Fruit fly (Drosophila melanogaster) whole organism, adult: ENCODE data around the gene CG14657.

Experiments
- CG11617 ChIP-seq: fragments of 200-800 bp; sonication (Bioruptor generic); optimal IDR thresholded peaks from 2 replicates; lab custom pipeline; 2017; ENCODE audit warnings: mild to moderate bottlenecking, missing biosample characterization, missing genetic modification reagents, missing genetic modification characterization
- CG12768 ChIP-seq: fragments of 200-800 bp; sonication (Bioruptor generic); optimal IDR thresholded peaks from 2 replicates; lab custom pipeline; 2017; ENCODE audit warnings: missing biosample characterization, missing genetic modification characterization, mild to moderate bottlenecking, moderate library complexity, missing genetic modification reagents
- CG14711 ChIP-seq: fragments of 200-800 bp; sonication (Bioruptor generic); optimal IDR thresholded peaks from 2 replicates; lab custom pipeline; 2018; ENCODE audit warnings: missing biosample characterization, mild to moderate bottlenecking, missing genetic modification characterization, moderate library complexity
- CG1620 ChIP-seq: fragments of 200-800 bp; sonication (Bioruptor generic); optimal IDR thresholded peaks from 2 replicates; lab custom pipeline; 2016; ENCODE audit warnings: missing biosample characterization, missing genetic modification characterization
- CG33017 ChIP-seq: fragments of 200-800 bp; sonication (Bioruptor generic); optimal IDR thresholded peaks from 2 replicates; lab custom pipeline; 2018; ENCODE audit warnings: missing biosample characterization, mild to moderate bottlenecking, missing genetic modification characterization, moderate library complexity
- CG5204 ChIP-seq: fragments of 200-800 bp; sonication (Bioruptor generic); optimal IDR thresholded peaks from 2 replicates; lab custom pipeline; 2016; ENCODE audit warnings: missing biosample characterization, missing genetic modification characterization
- CG7045 ChIP-seq: fragments of 200-800 bp; sonication (Bioruptor generic); optimal IDR thresholded peaks from 2 replicates; lab custom pipeline; 2017; ENCODE audit warnings: missing biosample characterization, mild to moderate bottlenecking, missing genetic modification characterization
- CG7101 ChIP-seq: fragments of 200-800 bp; sonication (Bioruptor generic); optimal IDR thresholded peaks from 2 replicates; lab custom pipeline; 2018; ENCODE audit warnings: missing biosample characterization, mild to moderate bottlenecking, missing genetic modification characterization, moderate library complexity
- Clk ChIP-seq: fragments of 200-800 bp; sonication (Bioruptor generic); optimal IDR thresholded peaks from 2 replicates; lab custom pipeline; 2017; ENCODE audit warnings: missing biosample characterization, missing genetic modification characterization
- Crg-1 ChIP-seq: fragments of 200-800 bp; sonication (Bioruptor generic); optimal IDR thresholded peaks from 2 replicates; lab custom pipeline; 2016; ENCODE audit warnings: missing biosample characterization, missing genetic modification characterization
- Hr96 ChIP-seq: fragments of 200-800 bp; sonication (Bioruptor generic); optimal IDR thresholded peaks from 2 replicates; lab custom pipeline; 2016; ENCODE audit warnings: missing biosample characterization, missing genetic modification characterization
- Mnt ChIP-seq: fragments of 200-800 bp; sonication (Bioruptor generic); optimal IDR thresholded peaks from 2 replicates; lab custom pipeline; 2016; ENCODE audit warnings: missing biosample characterization, mild to moderate bottlenecking, missing genetic modification characterization
- bab1 ChIP-seq: fragments of 200-800 bp; sonication (Bioruptor generic); optimal IDR thresholded peaks from 3 replicates; lab custom pipeline; 2019; ENCODE audit warnings: missing biosample characterization, mild to moderate bottlenecking, missing genetic modification characterization, moderate library complexity
- cic ChIP-seq: fragments of 200-800 bp; sonication (Bioruptor generic); optimal IDR thresholded peaks from 2 replicates; lab custom pipeline; 2017; ENCODE audit warnings: missing biosample characterization, mild to moderate bottlenecking, missing genetic modification characterization, moderate library complexity
- cnc ChIP-seq, 2 experiments: fragments of >200 bp; optimal IDR thresholded peaks; 2 replicates each; lab custom pipeline; 2017
- kay ChIP-seq: fragments of 200-800 bp; sonication (Bioruptor generic); peaks from one replicate; lab custom pipeline; 2016; ENCODE audit warnings: missing biosample characterization, missing genetic modification characterization, borderline replicate concordance
- ovo ChIP-seq: fragments of 200-800 bp; sonication (Bioruptor generic); optimal IDR thresholded peaks from 2 replicates; lab custom pipeline; 2016; ENCODE audit warnings: missing biosample characterization, missing genetic modification characterization
- pad ChIP-seq: fragments of 200-800 bp; sonication (Bioruptor generic); optimal IDR thresholded peaks from 3 replicates; lab custom pipeline; 2017; ENCODE audit warnings: missing biosample characterization, missing genetic modification characterization, mild to moderate bottlenecking, moderate library complexity, missing genetic modification reagents
- tj ChIP-seq: fragments of 200-800 bp; sonication (Bioruptor generic); optimal IDR thresholded peaks from 3 replicates; lab custom pipeline; 2017; ENCODE audit warnings: missing biosample characterization, mild to moderate bottlenecking, missing genetic modification characterization, moderate library complexity
- toe ChIP-seq: fragments of 200-800 bp; sonication (Bioruptor generic); optimal IDR thresholded peaks from 2 replicates; lab custom pipeline; 2016; ENCODE audit warnings: missing biosample characterization, missing genetic modification characterization

The CG14657 gene

DNA sequence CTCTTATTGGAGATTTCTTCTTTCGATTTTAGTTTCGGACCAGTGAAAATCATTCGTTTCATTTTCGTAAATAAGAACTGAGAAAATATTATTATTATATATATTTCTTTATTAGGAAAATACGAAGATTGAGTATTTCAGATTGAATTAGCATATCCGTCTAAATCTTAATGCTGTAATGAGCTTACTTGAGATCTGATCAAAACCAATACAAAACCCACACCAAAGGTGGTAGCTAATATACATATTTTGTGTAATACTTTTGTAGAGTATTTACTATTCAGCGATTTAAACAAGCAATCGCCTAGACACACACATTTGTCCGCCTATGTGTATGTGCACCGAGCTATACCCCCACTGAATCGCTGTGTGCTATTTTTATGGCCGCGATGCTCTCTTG lies 40.5 kb downstream of the CG14657 start:
- TF ChIP-seq CG14711 (tag; lab: Kevin White, UChicago) (no peak), Clk (no peak), pad (GFP tag; lab: Kevin White, UChicago) (no peak), CG5204 (GFP tag; lab: Kevin White, UChicago) (no peak), Mnt (GFP tag; lab: Kevin White, UChicago) (no peak), kay (GFP tag; lab: Kevin White, UChicago) (peak; percentile 33), CG7045 (no peak)

- TF ChIP-seq bab1 (no peak), CG7101 (no peak), CG1620 (GFP tag; lab: Kevin White, UChicago) (no peak), toe (GFP tag; lab: Kevin White, UChicago) (no peak), pad (GFP tag; lab: Kevin White, UChicago) (no peak)
Measured at dm6 chr3R:4780262-4780661, 41.0 kb downstream of the CG14657 start, which contains the start of gene CG14655. Gene CG14655, minus strand, starts transcription at chr3R:4780302.

- TF ChIP-seq CG7045 (no peak), CG12768 (no peak), kay (GFP tag; lab: Kevin White, UChicago) (peak; percentile 48), bab1 (peak; percentile 49), CG1620 (GFP tag; lab: Kevin White, UChicago) (no peak), cic (no peak), Hr96 (GFP tag; lab: Kevin White, UChicago) (no peak), Crg-1 (GFP tag; lab: Kevin White, UChicago) (no peak), CG7101 (no peak), cnc (optimal IDR thresholded peaks at IDR 0.05; lab: Kevin White, UChicago) (no peak)
Measured at dm6 chr3R:4775371-4775770, 45.9 kb downstream of the CG14657 start.

DNA sequence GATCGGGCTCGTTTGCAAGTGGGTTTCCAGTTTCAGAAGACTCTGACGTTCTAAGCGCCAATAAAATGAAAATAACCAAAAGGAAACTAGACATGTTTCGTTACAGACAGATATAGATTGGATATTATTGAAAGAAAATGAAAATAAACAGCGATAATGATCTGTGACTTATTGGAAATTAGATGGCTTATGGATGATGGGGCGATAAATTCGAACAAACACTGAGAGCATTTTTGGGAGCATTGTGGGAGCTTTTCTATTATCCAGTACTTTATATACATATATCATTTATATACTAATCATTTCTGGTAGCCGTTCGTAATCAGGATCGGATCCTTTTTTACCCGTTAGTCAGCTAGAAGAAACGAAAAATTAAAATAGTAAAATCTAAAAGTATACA lies 46.3 kb downstream of the CG14657 start, which contains the start of gene CG44088:
Gene CG44088, minus strand, starts transcription at position 101 of the 400 bp plus-strand sequence.
- TF ChIP-seq kay (GFP tag; lab: Kevin White, UChicago) (peak; percentile 51), Clk (no peak)

DNA sequence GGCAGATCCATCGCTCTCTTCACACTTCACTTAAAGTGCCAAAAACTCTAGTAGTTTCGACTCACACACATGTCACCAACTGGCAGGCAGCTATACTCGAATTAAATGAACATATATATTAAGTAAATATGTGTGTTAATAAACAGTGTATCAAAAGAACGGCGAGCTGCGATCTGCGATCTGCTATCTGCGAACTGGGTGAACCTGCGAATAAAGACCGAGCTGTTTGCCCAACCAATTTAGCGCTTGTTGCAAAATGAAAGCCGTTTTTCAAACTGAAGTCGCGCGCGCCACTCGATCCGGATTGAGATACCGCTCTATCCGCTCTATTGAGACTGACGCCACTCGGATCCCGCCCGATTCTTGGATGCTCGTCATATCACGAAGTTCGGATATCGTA lies 48.1 kb downstream of the CG14657 start, which contains the start of gene CG44098:
Gene CG44098, minus strand, starts transcription at position 101 of the 400 bp plus-strand sequence.
- TF ChIP-seq Crg-1 (GFP tag; lab: Kevin White, UChicago) (no peak), CG1620 (GFP tag; lab: Kevin White, UChicago) (no peak), bab1 (no peak), pad (GFP tag; lab: Kevin White, UChicago) (no peak), toe (GFP tag; lab: Kevin White, UChicago) (no peak), CG11617 (GFP tag; lab: Kevin White, UChicago) (no peak), kay (GFP tag; lab: Kevin White, UChicago) (no peak), Mnt (GFP tag; lab: Kevin White, UChicago) (no peak), CG33017 (tag; lab: Kevin White, UChicago) (no peak), CG14711 (tag; lab: Kevin White, UChicago) (no peak), cic (no peak), CG12768 (no peak), CG7045 (no peak), Clk (no peak), CG7101 (no peak), tj (GFP tag; lab: Kevin White, UChicago) (no peak)

DNA sequence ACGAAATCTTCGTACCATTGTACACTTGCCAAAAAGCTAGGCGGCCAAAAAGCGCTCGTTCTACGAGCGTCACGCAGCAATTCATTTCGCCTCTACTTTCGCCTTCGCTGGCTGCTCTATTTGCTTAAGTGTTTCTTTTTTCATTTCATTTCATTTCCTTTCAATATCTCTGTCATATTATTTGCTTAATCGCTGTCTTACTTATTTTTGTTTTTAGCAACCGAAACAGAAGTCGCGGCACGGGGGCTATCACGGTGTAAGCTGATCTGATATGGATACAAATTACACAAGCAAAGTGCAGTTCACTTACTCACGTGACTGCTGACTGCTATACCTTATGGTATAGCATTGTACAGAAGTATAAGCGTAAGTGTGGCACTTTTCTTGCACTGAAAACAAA lies 49.9 kb downstream of the CG14657 start:
- TF ChIP-seq toe (GFP tag; lab: Kevin White, UChicago) (no peak), cic (no peak), pad (GFP tag; lab: Kevin White, UChicago) (no peak), CG7045 (no peak), tj (GFP tag; lab: Kevin White, UChicago) (peak; percentile 78)

- no peak for TF ChIP-seq CG14711 (tag; lab: Kevin White, UChicago)
- TF ChIP-seq pad (GFP tag; lab: Kevin White, UChicago): no peak
- no peak for TF ChIP-seq ovo
Measured at dm6 chr3R:4768711-4769239, 52.5 kb downstream of the CG14657 start.
